Comparison of ENCODE assay signal across 2 fruit fly cellular contexts in genomic region chr3L:592251-592650, dm6.
TF ChIP-seq lines count a peak whose summit lies in the region.

No protein-coding gene starts in this region.

- TF ChIP-seq CTCF in whole organism, embryonic (GFP tag; optimal IDR thresholded peaks at IDR 0.05; lab: Kevin White, UChicago): no peak

TF ChIP-seq in whole organism, embryonic, 481 proteins besides CTCF, POLR2A, EP300 and RAD21:
- TF ChIP-seq NC2α (GFP tag; optimal IDR thresholded peaks at IDR 0.05; lab: Kevin White, UChicago) (no peak), trem (tag; optimal IDR thresholded peaks at IDR 0.05; lab: Kevin White, UChicago) (no peak), twi (tag; optimal IDR thresholded peaks at IDR 0.05; lab: Kevin White, UChicago) (peak; percentile 66), CG14441 (GFP tag; IDR thresholded peaks at IDR 0.05; lab: Robert Waterston, UW) (no peak), Med (GFP tag; lab: Kevin White, UChicago) (no peak), run (tag; optimal IDR thresholded peaks at IDR 0.05; lab: Kevin White, UChicago) (no peak), CG12219 (GFP tag; optimal IDR thresholded peaks at IDR 0.05; lab: Kevin White, UChicago) (no peak), CG17568 (GFP tag; optimal IDR thresholded peaks at IDR 0.05; lab: Kevin White, UChicago) (no peak), CoRest (tag; optimal IDR thresholded peaks at IDR 0.05; lab: Kevin White, UChicago) (no peak), nmo (GFP tag; optimal IDR thresholded peaks at IDR 0.05; lab: Kevin White, UChicago) (no peak), CG10543 (GFP tag; optimal IDR thresholded peaks at IDR 0.05; lab: Kevin White, UChicago) (peak; percentile 41), CG7928 (GFP tag; optimal IDR thresholded peaks at IDR 0.05; lab: Kevin White, UChicago) (no peak), rib (GFP tag; IDR thresholded peaks at IDR 0.05; lab: Robert Waterston, UW) (0 out of 2 replicates have a peak, but pooled peaks have one; percentile 26), Poxn (GFP tag; IDR thresholded peaks at IDR 0.05; lab: Robert Waterston, UW) (no peak), crol (GFP tag; IDR thresholded peaks at IDR 0.05; lab: Robert Waterston, UW) (peak; percentile 65), kah (GFP tag; optimal IDR thresholded peaks at IDR 0.05; lab: Kevin White, UChicago) (peak; percentile 99), CG15479 (GFP tag; optimal IDR thresholded peaks at IDR 0.05; lab: Kevin White, UChicago) (no peak), CG15601 (tag; optimal IDR thresholded peaks at IDR 0.05; lab: Kevin White, UChicago) (no peak), CG12769 (tag; optimal IDR thresholded peaks at IDR 0.05; lab: Kevin White, UChicago) (no peak), ara (GFP tag; IDR thresholded peaks at IDR 0.05; lab: Robert Waterston, UW) (peak; percentile 36; the same call in 1 of the 2 replicates), CG1602 (GFP tag; optimal IDR thresholded peaks at IDR 0.05; lab: Kevin White, UChicago) (no peak), CG17912 (GFP tag; optimal IDR thresholded peaks at IDR 0.05; lab: Kevin White, UChicago) (no peak), Dref (GFP tag; IDR thresholded peaks at IDR 0.05; lab: Robert Waterston, UW) (0 out of 2 replicates have a peak, but pooled peaks have one; percentile 13), cad (GFP tag; optimal IDR thresholded peaks at IDR 0.05; lab: Kevin White, UChicago) (no peak), MESR4 (GFP tag; optimal IDR thresholded peaks at IDR 0.05; lab: Kevin White, UChicago) (no peak), CG14860 (GFP tag; IDR thresholded peaks at IDR 0.05; lab: Robert Waterston, UW; ENCODE audit: partially characterized antibody) (no peak), CG12744 (GFP tag; optimal IDR thresholded peaks at IDR 0.05; lab: Kevin White, UChicago) (no peak), bigmax (GFP tag; optimal IDR thresholded peaks at IDR 0.05; lab: Kevin White, UChicago) (no peak), CG10959 (GFP tag; IDR thresholded peaks at IDR 0.05; lab: Robert Waterston, UW) (no peak), CG11247 (GFP tag; IDR thresholded peaks at IDR 0.05; lab: Robert Waterston, UW) (no peak), Meics (GFP tag; optimal IDR thresholded peaks at IDR 0.05; lab: Kevin White, UChicago) (no peak), Deaf1 (tag; optimal IDR thresholded peaks at IDR 0.05; lab: Kevin White, UChicago) (peak; percentile 46), D19B (GFP tag; optimal IDR thresholded peaks at IDR 0.05; lab: Kevin White, UChicago) (no peak), dysf (GFP tag; IDR thresholded peaks at IDR 0.05; lab: Robert Waterston, UW) (no peak), PHDP (tag; optimal IDR thresholded peaks at IDR 0.05; lab: Kevin White, UChicago) (no peak), CG10209 (GFP tag; optimal IDR thresholded peaks at IDR 0.05; lab: Kevin White, UChicago) (no peak), HLHmδ (GFP tag; optimal IDR thresholded peaks at IDR 0.05; lab: Kevin White, UChicago) (peak; percentile 82), Lim3 (GFP tag; IDR thresholded peaks at IDR 0.05; lab: Robert Waterston, UW) (no peak), CG12659 (GFP tag; optimal IDR thresholded peaks at IDR 0.05; lab: Kevin White, UChicago) (no peak), Dad (GFP tag; optimal IDR thresholded peaks at IDR 0.05; lab: Kevin White, UChicago) (no peak), CG1529 (GFP tag; optimal IDR thresholded peaks at IDR 0.05; lab: Kevin White, UChicago) (no peak), ken (GFP tag; IDR thresholded peaks at IDR 0.05; lab: Robert Waterston, UW) (no peak), Atf-2 (GFP tag; optimal IDR thresholded peaks at IDR 0.05; lab: Kevin White, UChicago) (no peak), CG34224 (GFP tag; IDR thresholded peaks at IDR 0.05; lab: Robert Waterston, UW; ENCODE audit: partially characterized antibody) (no peak)
TF ChIP-seq in whole organism, embryonic: peak in this region for 9.

TF ChIP-seq in whole organism, prepupa, 60 proteins besides CTCF, POLR2A, EP300 and RAD21:
- TF ChIP-seq CG6163 (GFP tag; IDR thresholded peaks at IDR 0.05; lab: Robert Waterston, UW): peak; percentile 10; the same call in 1 of the 3 replicates
- no peak for TF ChIP-seq CG16779 (tag; optimal IDR thresholded peaks at IDR 0.05; lab: Kevin White, UChicago)
